Fruit fly (Drosophila melanogaster) whole organism, embryonic: ENCODE data around the gene Parg.
A peak's percentile ranks its signal among the peaks of the same experiment; 100 is the strongest.

ENCODE experiments used
- Antp ChIP-seq: fragments of 200-800 bp; sonication (Bioruptor generic); optimal IDR thresholded peaks from 3 replicates; lab custom pipeline; 2016; ENCODE audit warnings: missing biosample characterization, missing genetic modification characterization
- CG10321 ChIP-seq: fragments of 200-800 bp; sonication (Bioruptor generic); IDR thresholded peaks from 2 replicates; pipeline ENCODE4 v1.3.6; 2022; ENCODE audit warnings: missing biosample characterization, missing genetic modification characterization
- CG11695 ChIP-seq: fragments of 200-800 bp; sonication (Bioruptor generic); IDR thresholded peaks from 3 replicates; pipeline ENCODE4 v1.3.6; 2022; ENCODE audit warnings: missing biosample characterization, missing genetic modification characterization
- CG18599 ChIP-seq: fragments of 200-800 bp; sonication (Bioruptor generic); optimal IDR thresholded peaks from 3 replicates; lab custom pipeline; 2017; ENCODE audit warnings: missing biosample characterization, missing genetic modification characterization, mild to moderate bottlenecking, moderate library complexity, missing genetic modification reagents
- CG4424 ChIP-seq: fragments of 200-800 bp; sonication (Bioruptor generic); optimal IDR thresholded peaks from 3 replicates; lab custom pipeline; 2016; ENCODE audit warnings: missing biosample characterization, missing genetic modification characterization
- Fer3 ChIP-seq: fragments of 200-800 bp; sonication (Bioruptor generic); optimal IDR thresholded peaks from 2 replicates; lab custom pipeline; 2018; ENCODE audit warnings: missing biosample characterization, mild to moderate bottlenecking, missing genetic modification characterization, moderate library complexity
- MTF-1 ChIP-seq: fragments of 200-800 bp; sonication (Bioruptor generic); optimal IDR thresholded peaks from 2 replicates; lab custom pipeline; 2018; ENCODE audit warnings: missing biosample characterization, mild to moderate bottlenecking, missing genetic modification characterization, borderline replicate concordance
- ac ChIP-seq: fragments of 200-800 bp; sonication (Bioruptor generic); optimal IDR thresholded peaks from 3 replicates; lab custom pipeline; 2017; ENCODE audit warnings: missing biosample characterization, mild to moderate bottlenecking, missing genetic modification characterization
- unc-4 ChIP-seq: fragments of 200-800 bp; sonication (Bioruptor generic); IDR thresholded peaks from 2 replicates; pipeline ENCODE4 v1.3.6; 2022; ENCODE audit warnings: missing biosample characterization, missing genetic modification characterization; ENCODE audit not compliant: partially characterized antibody
- zen2 ChIP-seq: fragments of 200-800 bp; sonication (Bioruptor generic); IDR thresholded peaks from 3 replicates; pipeline ENCODE4 v1.3.6; 2022; ENCODE audit warnings: missing biosample characterization, missing genetic modification characterization; ENCODE audit not compliant: partially characterized antibody

DNA sequence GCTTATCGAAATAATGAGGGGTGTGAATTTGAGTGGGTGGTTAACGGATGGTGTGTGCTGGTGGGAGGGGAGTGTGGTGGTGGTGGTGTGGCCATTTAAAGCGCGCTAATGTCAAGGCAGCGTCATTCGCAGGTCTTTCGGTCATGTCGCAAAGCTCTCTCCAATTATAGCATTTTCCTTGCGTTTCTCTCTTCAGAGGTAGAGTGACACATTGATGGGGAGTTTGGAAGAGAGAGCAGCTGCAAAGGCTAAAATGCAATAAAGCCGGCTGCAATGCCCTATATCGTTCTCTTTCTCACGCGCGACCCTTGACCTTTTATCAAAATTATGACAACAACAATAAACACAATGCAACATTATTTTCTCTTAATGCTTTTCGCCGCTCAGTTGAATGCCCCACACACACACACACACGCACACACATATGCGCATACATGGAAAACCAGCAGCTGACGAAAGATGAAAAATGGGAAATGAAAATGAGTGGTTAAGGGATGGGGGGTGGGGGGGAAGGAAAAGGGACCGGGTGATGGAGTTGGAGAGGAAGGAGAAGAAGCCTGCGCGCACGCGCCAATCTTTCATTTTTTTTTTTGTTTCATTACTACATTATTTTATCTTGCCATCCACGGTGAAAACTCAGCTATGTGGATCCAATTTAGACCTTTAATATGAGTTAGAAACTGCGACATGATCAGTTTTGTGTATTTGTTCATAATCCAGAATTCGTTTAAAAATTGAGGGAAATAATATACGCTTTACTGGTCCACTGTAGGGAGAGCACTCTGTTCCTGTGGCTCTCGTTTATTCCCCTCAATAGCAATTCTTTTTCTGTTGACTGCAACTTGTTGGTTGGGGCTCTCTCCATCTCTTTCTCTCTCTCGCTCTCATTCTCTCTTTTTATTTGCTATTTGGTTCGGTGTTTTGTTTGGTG lies 20.6 kb upstream of the Parg start:
- TF ChIP-seq Fer3 (tag; lab: Kevin White, UChicago): peak; percentile 71
- TF ChIP-seq CG10321 (GFP tag; lab: Robert Waterston, UW): no peak
- TF ChIP-seq zen2 (GFP tag; lab: Robert Waterston, UW): no peak
- no peak for TF ChIP-seq unc-4 (GFP tag; lab: Robert Waterston, UW)
- peak; percentile 71 for TF ChIP-seq CG4424 (GFP tag; lab: Kevin White, UChicago)
- TF ChIP-seq Antp (GFP tag; lab: Kevin White, UChicago): peak; percentile 80
- TF ChIP-seq ac (GFP tag; lab: Kevin White, UChicago): peak; percentile 48
- peak; percentile 88 for TF ChIP-seq CG18599 (GFP tag; lab: Kevin White, UChicago)
- peak; percentile 44 for TF ChIP-seq MTF-1 (GFP tag; lab: Kevin White, UChicago)
- peak; percentile 69; the same call in 2 of the 3 replicates for TF ChIP-seq CG11695 (GFP tag; lab: Robert Waterston, UW)
